Worm (Caenorhabditis elegans) whole organism, L2 larva: ENCODE measurements around the gene aakg-4.

Experiments used
- aly-2 ChIP-seq: fragments of 150-350 bp; optimal IDR thresholded peaks from 2 replicates; lab custom pipeline; 2014; ENCODE audit warnings: missing biosample characterization, missing genetic modification characterization
- ama-1 ChIP-seq: fragments of 150-350 bp; optimal IDR thresholded peaks from 2 replicates; lab custom pipeline; 2018; ENCODE audit warnings: inconsistent platforms
- fos-1 ChIP-seq: fragments of 150-350 bp; optimal IDR thresholded peaks from 2 replicates; lab custom pipeline; 2014; ENCODE audit warnings: missing biosample characterization, missing genetic modification characterization
- nhr-11 ChIP-seq: fragments of 150-350 bp; optimal IDR thresholded peaks from 2 replicates; lab custom pipeline; 2014; ENCODE audit warnings: missing biosample characterization, missing genetic modification characterization
- nhr-237 ChIP-seq: fragments of 150-350 bp; optimal IDR thresholded peaks from 2 replicates; lab custom pipeline; 2014; ENCODE audit warnings: missing biosample characterization, missing genetic modification characterization
- ztf-11 ChIP-seq: sonication (generic microtip); optimal IDR thresholded peaks from 2 replicates; lab custom pipeline; 2017; ENCODE audit warnings: missing biosample characterization, missing genetic modification characterization

ce11 chrX:2335384-2335783 lies 16.2 kb upstream of the aakg-4 start, which contains the start of gene T01B6.1:
- no peak for TF ChIP-seq aly-2 (tag; lab: Kevin White, UChicago)
- no peak for TF ChIP-seq ztf-11
- no peak for TF ChIP-seq fos-1 (tag; lab: Kevin White, UChicago)
- TF ChIP-seq nhr-11 (tag; lab: Kevin White, UChicago): no peak
- TF ChIP-seq nhr-237 (tag; lab: Kevin White, UChicago): no peak
- TF ChIP-seq ama-1 (lab: Kevin White, UChicago): no peak
